Worm (Caenorhabditis elegans) whole organism, L4 larva: ENCODE results near the gene chat-1.

Experiments used
- F26F4.8 ChIP-seq: fragments of 200-800 bp; sonication (Bioruptor generic); conservative IDR thresholded peaks from 2 replicates; pipeline ENCODE4 v1.3.6; 2022; ENCODE audit warnings: missing genetic modification characterization, missing compliant biosample characterization
- F37D6.2 ChIP-seq: sonication (generic microtip); optimal IDR thresholded peaks from 2 replicates; lab custom pipeline; 2016; ENCODE audit warnings: mild to moderate bottlenecking, missing genetic modification characterization, missing compliant biosample characterization
- F49E8.2 ChIP-seq: sonication (generic microtip); optimal IDR thresholded peaks from 2 replicates; lab custom pipeline; 2016; ENCODE audit warnings: missing compliant biosample characterization, mild to moderate bottlenecking, missing genetic modification characterization, borderline replicate concordance
- R02D3.7 ChIP-seq: fragments of 150-350 bp; sonication (generic microtip); optimal IDR thresholded peaks from 3 replicates; lab custom pipeline; 2014; ENCODE audit warnings: missing biosample characterization, missing genetic modification characterization
- Y75B8A.6 ChIP-seq: fragments of 200-800 bp; sonication (Bioruptor generic); IDR thresholded peaks from 2 replicates; pipeline ENCODE4 v1.3.6; 2022; ENCODE audit warnings: missing genetic modification reagents, missing genetic modification characterization, missing compliant biosample characterization
- ZK546.5 ChIP-seq, 2 experiments: sonication (generic microtip); optimal IDR thresholded peaks; 2 replicates each; lab custom pipeline; 2017; ENCODE audit warnings: missing biosample characterization in 2 of 2, missing genetic modification characterization in 2 of 2
- ama-1 ChIP-seq: fragments of 150-350 bp; optimal IDR thresholded peaks from 2 replicates; lab custom pipeline; 2014; ENCODE audit warnings: inconsistent platforms, mixed read lengths
- arid-1 ChIP-seq: fragments of 200-800 bp; sonication (Bioruptor generic); conservative IDR thresholded peaks from 2 replicates; pipeline ENCODE4 v1.3.6; 2022; ENCODE audit warnings: missing genetic modification reagents, missing genetic modification characterization, missing compliant biosample characterization
- attf-4 ChIP-seq: sonication (generic microtip); optimal IDR thresholded peaks from 3 replicates; lab custom pipeline; 2017; ENCODE audit warnings: missing biosample characterization, missing genetic modification characterization
- ceh-28 ChIP-seq: fragments of 150-350 bp; optimal IDR thresholded peaks from 2 replicates; lab custom pipeline; 2014; ENCODE audit warnings: missing biosample characterization, missing genetic modification reagents, missing genetic modification characterization
- ceh-32 ChIP-seq: sonication (generic microtip); optimal IDR thresholded peaks from 2 replicates; lab custom pipeline; 2016; ENCODE audit warnings: mild to moderate bottlenecking, missing genetic modification characterization, missing compliant biosample characterization; ENCODE audit not compliant: poor library complexity
- ceh-62 ChIP-seq: sonication (generic microtip); optimal IDR thresholded peaks from 2 replicates; lab custom pipeline; 2017; ENCODE audit warnings: missing biosample characterization, missing genetic modification characterization
- cey-2 ChIP-seq: sonication (generic microtip); optimal IDR thresholded peaks from 3 replicates; lab custom pipeline; 2017; ENCODE audit warnings: missing genetic modification characterization, mild to moderate bottlenecking, missing compliant biosample characterization, antibody characterized with exemption, borderline replicate concordance; ENCODE audit not compliant: insufficient read depth
- ctbp-1 ChIP-seq: fragments of 200-800 bp; sonication (Bioruptor generic); IDR thresholded peaks from 2 replicates; pipeline ENCODE4 v1.3.6; 2022; ENCODE audit warnings: missing genetic modification reagents, missing genetic modification characterization, missing compliant biosample characterization
- daf-16 ChIP-seq, 3 experiments: sonication (generic microtip); optimal IDR thresholded peaks; 2 replicates each; lab custom pipeline; 2016 to 2017; ENCODE audit warnings: missing genetic modification characterization in 3 of 3, missing genetic modification reagents in 3 of 3, mild to moderate bottlenecking in 2 of 3, missing compliant biosample characterization in 2 of 3, missing biosample characterization in 1 of 3, moderate library complexity in 1 of 3
- daf-19 ChIP-seq: fragments of 200-800 bp; sonication (Bioruptor generic); conservative IDR thresholded peaks from 2 replicates; pipeline ENCODE4 v1.3.6; 2022; ENCODE audit warnings: missing genetic modification characterization, missing compliant biosample characterization
- dve-1 ChIP-seq: sonication (generic microtip); optimal IDR thresholded peaks from 2 replicates; lab custom pipeline; 2017; ENCODE audit warnings: antibody characterized with exemption, mild to moderate bottlenecking, missing genetic modification characterization, missing compliant biosample characterization; ENCODE audit not compliant: insufficient read depth
- fkh-10 ChIP-seq: fragments of 150-350 bp; optimal IDR thresholded peaks from 2 replicates; lab custom pipeline; 2014; ENCODE audit warnings: missing biosample characterization, missing genetic modification reagents, missing genetic modification characterization
- hif-1 ChIP-seq, 2 experiments: sonication (generic microtip); optimal IDR thresholded peaks; 2 replicates each; lab custom pipeline; 2016 to 2017; ENCODE audit warnings: missing compliant biosample characterization in 2 of 2, missing genetic modification characterization in 2 of 2, missing genetic modification reagents in 2 of 2, missing genotype in 2 of 2, mild to moderate bottlenecking in 1 of 2
- hmg-1.1 ChIP-seq: fragments of 200-800 bp; sonication (Bioruptor generic); IDR thresholded peaks from 2 replicates; pipeline ENCODE4 v1.3.6; 2022; ENCODE audit warnings: missing genetic modification reagents, missing genetic modification characterization, missing compliant biosample characterization
- lin-1 ChIP-seq: fragments of 200-800 bp; sonication (Bioruptor generic); IDR thresholded peaks from 2 replicates; pipeline ENCODE4 v1.3.6; 2022; ENCODE audit warnings: missing genetic modification reagents, missing genetic modification characterization, missing compliant biosample characterization
- lin-29 ChIP-seq: fragments of 200-800 bp; sonication (Bioruptor generic); IDR thresholded peaks from 2 replicates; pipeline ENCODE4 v1.3.6; 2022; ENCODE audit warnings: missing genetic modification reagents, missing genetic modification characterization, missing compliant biosample characterization
- lin-38 ChIP-seq: fragments of 200-800 bp; sonication (Bioruptor generic); IDR thresholded peaks from 2 replicates; pipeline ENCODE4 v1.3.6; 2022; ENCODE audit warnings: missing genetic modification reagents, missing genetic modification characterization, missing compliant biosample characterization
- lin-39 ChIP-seq: fragments of 150-350 bp; optimal IDR thresholded peaks from 2 replicates; lab custom pipeline; 2014; ENCODE audit warnings: missing biosample characterization, missing genetic modification reagents, missing genetic modification characterization
- lsy-2 ChIP-seq, 2 experiments: fragments of 150-350 bp in 1 of 2; sonication (generic microtip) in 1 of 2; optimal IDR thresholded peaks; 2 replicates each; lab custom pipeline; 2014 to 2017; ENCODE audit warnings: missing biosample characterization in 2 of 2, missing genetic modification characterization in 2 of 2
- mdl-1 ChIP-seq, 2 experiments: fragments of 150-350 bp in 1 of 2; sonication (generic microtip) in 1 of 2; optimal IDR thresholded peaks; 2 replicates each; lab custom pipeline; 2014 to 2017; ENCODE audit warnings: missing biosample characterization in 2 of 2, missing genetic modification characterization in 2 of 2
- mep-1 ChIP-seq: fragments of 150-350 bp; sonication (generic microtip); optimal IDR thresholded peaks from 3 replicates; lab custom pipeline; 2014; ENCODE audit warnings: missing biosample characterization, missing genetic modification characterization
- mxl-2 ChIP-seq: fragments of 200-800 bp; sonication (Bioruptor generic); conservative IDR thresholded peaks from 2 replicates; pipeline ENCODE4 v1.3.6; 2022; ENCODE audit warnings: missing genetic modification reagents, missing genetic modification characterization, missing compliant biosample characterization
- mxl-3 ChIP-seq: fragments of 200-800 bp; sonication (Bioruptor generic); optimal IDR thresholded peaks from 2 replicates; lab custom pipeline; 2018; ENCODE audit warnings: mild to moderate bottlenecking, missing genetic modification characterization, missing compliant biosample characterization
- nhr-10 ChIP-seq: fragments of 150-350 bp; optimal IDR thresholded peaks from 2 replicates; lab custom pipeline; 2014; ENCODE audit warnings: missing biosample characterization, missing genetic modification characterization
- nhr-111 ChIP-seq: fragments of 200-800 bp; sonication (Bioruptor generic); optimal IDR thresholded peaks from 2 replicates; lab custom pipeline; 2018; ENCODE audit warnings: mild to moderate bottlenecking, missing genetic modification characterization, missing compliant biosample characterization
- nhr-25 ChIP-seq: sonication (generic microtip); optimal IDR thresholded peaks from 2 replicates; lab custom pipeline; 2017; ENCODE audit warnings: missing genetic modification characterization, mild to moderate bottlenecking, missing compliant biosample characterization, antibody characterized with exemption, moderate library complexity, borderline replicate concordance; ENCODE audit not compliant: insufficient read depth
- nhr-28 ChIP-seq: fragments of 150-350 bp; optimal IDR thresholded peaks from 2 replicates; lab custom pipeline; 2014; ENCODE audit warnings: missing biosample characterization, missing genetic modification characterization
- nhr-48 ChIP-seq: sonication (generic microtip); optimal IDR thresholded peaks from 2 replicates; lab custom pipeline; 2016; ENCODE audit warnings: mild to moderate bottlenecking, missing genetic modification characterization, missing compliant biosample characterization
- pha-4 ChIP-seq, 2 experiments: fragments of 150-350 bp in 1 of 2; fragments of 200-800 bp in 1 of 2; sonication (Bioruptor generic) in 1 of 2; IDR thresholded peaks in 1 of 2; optimal IDR thresholded peaks in 1 of 2; 2 replicates each; pipeline versions ENCODE4 v1.3.6 to Lab custom; 2014 to 2022; ENCODE audit warnings: missing genetic modification characterization in 2 of 2, missing genetic modification reagents in 2 of 2, missing biosample characterization in 1 of 2, missing compliant biosample characterization in 1 of 2
- php-3 ChIP-seq: fragments of 200-800 bp; sonication (Bioruptor generic); IDR thresholded peaks from 2 replicates; pipeline ENCODE4 v1.3.6; 2022; ENCODE audit warnings: missing genetic modification reagents, missing genetic modification characterization, missing compliant biosample characterization
- sdz-12 ChIP-seq: fragments of 200-800 bp; sonication (Bioruptor generic); optimal IDR thresholded peaks from 2 replicates; lab custom pipeline; 2018; ENCODE audit warnings: mild to moderate bottlenecking, missing genetic modification characterization, missing compliant biosample characterization
- snpc-4 ChIP-seq: fragments of 150-350 bp; optimal IDR thresholded peaks from 2 replicates; lab custom pipeline; 2014; ENCODE audit warnings: missing biosample characterization, missing genetic modification characterization
- unc-62 ChIP-seq, 3 experiments: fragments of 150-350 bp in 1 of 3; sonication (generic microtip); optimal IDR thresholded peaks in 2 of 3; peaks in 1 of 3; 1 replicate in 1 of 3; 2 replicates in 2 of 3; lab custom pipeline; 2014 to 2017; ENCODE audit warnings: missing biosample characterization in 3 of 3, missing genetic modification characterization in 3 of 3, missing genetic modification reagents in 3 of 3, missing genotype in 1 of 3
- zfp-2 ChIP-seq: sonication (generic microtip); optimal IDR thresholded peaks from 2 replicates; lab custom pipeline; 2016; ENCODE audit warnings: mild to moderate bottlenecking, missing genetic modification characterization, missing compliant biosample characterization
- zip-2 ChIP-seq: fragments of 150-350 bp; optimal IDR thresholded peaks from 2 replicates; lab custom pipeline; 2014; ENCODE audit warnings: missing biosample characterization, missing genetic modification characterization
- ztf-11 ChIP-seq: fragments of 150-350 bp; optimal IDR thresholded peaks from 2 replicates; lab custom pipeline; 2014; ENCODE audit warnings: missing biosample characterization, missing genetic modification characterization
- ztf-7 ChIP-seq: fragments of 150-350 bp; optimal IDR thresholded peaks from 2 replicates; lab custom pipeline; 2014; ENCODE audit warnings: missing biosample characterization, missing genetic modification characterization

The chat-1 gene

DNA sequence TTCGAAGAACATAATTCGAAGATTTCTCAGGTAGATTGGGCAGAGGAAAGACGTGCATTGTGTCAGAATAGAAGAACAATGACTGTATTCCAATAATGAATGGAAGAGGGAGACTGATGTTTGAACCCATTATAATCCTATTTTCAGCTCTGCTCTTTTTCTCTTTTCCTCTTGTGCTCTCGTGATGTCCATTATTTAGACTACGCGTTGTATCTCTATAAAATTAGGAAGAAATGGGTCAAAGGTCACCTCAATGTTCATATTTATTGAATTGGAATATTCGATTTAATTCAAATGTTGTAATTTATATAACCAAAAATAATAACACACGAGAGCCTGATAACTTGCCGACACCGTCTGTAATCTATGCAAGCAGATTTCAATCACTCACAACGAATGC lies 7.9 kb upstream of the chat-1 start, which contains the start of gene fbxb-74:
TSS of gene fbxb-74 (minus strand) at position 101 of the 400 bp plus-strand sequence.
- TF ChIP-seq daf-19 (GFP tag; lab: Robert Waterston, UW) (no peak), hmg-1.1 (GFP tag; lab: Robert Waterston, UW) (no peak)
- TF ChIP-seq, all 104 proteins: peak for 0

DNA sequence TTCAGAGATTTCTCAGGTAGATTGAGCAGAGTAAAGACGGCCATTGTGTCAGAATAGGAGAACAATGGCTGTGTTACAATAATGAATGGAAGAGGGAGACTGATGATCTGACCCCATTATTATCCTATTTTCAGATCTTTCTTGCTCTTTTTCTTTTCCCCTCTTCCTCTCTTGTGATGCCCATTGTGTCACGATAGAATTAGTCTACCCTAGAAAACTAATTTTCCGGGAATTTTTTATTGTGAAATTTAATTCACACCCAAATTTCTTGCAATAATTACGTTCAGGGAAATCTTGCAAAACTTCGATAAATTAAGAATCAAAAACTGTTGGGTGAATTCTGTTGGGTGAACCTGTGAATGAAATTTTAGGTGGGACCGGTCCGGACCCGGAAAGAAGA lies 6.1 kb upstream of the chat-1 start, which contains the start of gene fbxb-75:
TSS of gene fbxb-75 (minus strand) at position 101 of the 400 bp plus-strand sequence.
- TF ChIP-seq mep-1 (no peak), nhr-10 (no peak), nhr-25 (no peak), nhr-111 (GFP tag; lab: Kevin White, UChicago) (no peak), ctbp-1 (GFP tag; lab: Robert Waterston, UW) (no peak), cey-2 (tag; lab: Kevin White, UChicago) (no peak), attf-4 (tag; lab: Kevin White, UChicago) (no peak), ceh-32 (tag; lab: Kevin White, UChicago) (no peak), zip-2 (tag; lab: Kevin White, UChicago) (no peak)

DNA sequence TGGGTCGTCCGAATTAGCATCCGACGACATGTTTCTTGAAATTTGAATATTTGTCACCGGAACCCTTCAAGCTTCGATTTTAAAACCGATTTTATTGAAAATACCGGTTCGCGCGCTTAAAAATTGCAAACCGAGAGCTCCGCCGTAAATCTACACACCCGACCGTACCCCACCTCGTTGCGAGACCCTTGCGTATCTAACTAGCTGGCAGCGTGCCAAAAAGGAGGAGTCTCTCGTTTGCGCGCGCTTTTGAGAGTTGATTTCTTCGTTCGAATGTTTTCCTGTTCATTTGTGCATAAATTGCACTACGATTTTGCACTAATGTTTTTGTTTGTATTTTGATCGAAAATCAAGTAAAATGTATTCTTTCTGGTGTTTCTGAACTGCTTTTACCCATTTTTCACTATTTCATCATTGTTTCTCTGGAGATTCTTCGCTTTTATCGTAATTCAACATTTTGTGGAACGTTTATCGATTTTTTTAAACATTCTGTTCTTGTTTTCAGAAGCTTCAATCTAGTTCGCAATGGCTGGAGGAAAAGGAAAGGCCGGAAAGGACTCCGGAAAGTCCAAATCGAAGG lies 1.3 kb upstream of the chat-1 start, which contains the start of the genes wapl-1 and htz-1:
TSS of gene wapl-1 (minus strand) at position 30 of the 580 bp plus-strand sequence.
TSS of gene htz-1 (plus strand) at position 506 of the 580 bp plus-strand sequence.
- TF ChIP-seq mxl-3 (GFP tag; lab: Kevin White, UChicago) (peak; percentile 78), mdl-1 (tag; optimal IDR thresholded peaks at IDR 0.05; lab: Kevin White, UChicago) (peak in 1 of 2 experiments; percentile 81), fkh-10 (peak; percentile 96), lin-38 (GFP tag; lab: Robert Waterston, UW) (peak; percentile 91), zfp-2 (tag; lab: Kevin White, UChicago) (peak; percentile 97), php-3 (GFP tag; lab: Robert Waterston, UW) (no peak; the same call in 1 of the 2 replicates), daf-16 (GFP tag; optimal IDR thresholded peaks at IDR 0.05; lab: Kevin White, UChicago) (peak in 1 of 2 experiments; percentile 72), daf-16 (tag; optimal IDR thresholded peaks at IDR 0.05; lab: Kevin White, UChicago) (peak; percentile 74), dve-1 (peak; percentile 98), F37D6.2 (peak; percentile 85), lin-1 (peak; percentile 48; the same call in 1 of the 2 replicates), cey-2 (tag; lab: Kevin White, UChicago) (no peak), nhr-48 (tag; lab: Kevin White, UChicago) (peak; percentile 78), ama-1 (lab: Kevin White, UChicago) (peak; percentile 88), ceh-28 (tag; lab: Kevin White, UChicago) (peak; percentile 18), lsy-2 (tag; optimal IDR thresholded peaks at IDR 0.05; lab: Kevin White, UChicago) (peak; percentile 98 to 99), Y75B8A.6 (0 out of 2 replicates have a peak, but pooled peaks have one; percentile 35), arid-1 (GFP tag; lab: Robert Waterston, UW) (peak; percentile 87), nhr-28 (peak; percentile 80), F49E8.2 (tag; lab: Kevin White, UChicago) (peak; percentile 38), ztf-7 (tag; lab: Kevin White, UChicago) (no peak), lin-39 (tag; lab: Kevin White, UChicago) (no peak), pha-4 (GFP tag; IDR thresholded peaks at IDR 0.05; lab: Robert Waterston, UW) (peak; percentile 88; the same call in 1 of the 2 replicates), pha-4 (tag; optimal IDR thresholded peaks at IDR 0.05; lab: Kevin White, UChicago) (peak; percentile 46), ztf-11 (no peak), lin-29 (peak; percentile 71), sdz-12 (GFP tag; lab: Kevin White, UChicago) (no peak), ZK546.5 (tag; optimal IDR thresholded peaks at IDR 0.05; lab: Kevin White, UChicago) (peak; percentile 76 to 97), snpc-4 (tag; lab: Kevin White, UChicago) (no peak), hif-1 (tag; optimal IDR thresholded peaks at IDR 0.05; lab: Kevin White, UChicago) (peak; percentile 38 to 91), ceh-62 (tag; lab: Kevin White, UChicago) (no peak), unc-62 (GFP tag; optimal IDR thresholded peaks at IDR 0.05 in 1 of 2; lab: Kevin White, UChicago) (peak in 1 of 2 experiments; percentile 99), unc-62 (tag; optimal IDR thresholded peaks at IDR 0.05; lab: Kevin White, UChicago) (no peak), R02D3.7 (tag; lab: Kevin White, UChicago) (peak; percentile 93), mxl-2 (GFP tag; lab: Robert Waterston, UW) (0 out of 2 replicates have a peak, but pooled peaks have one; percentile 13), nhr-25 (peak; percentile 88), F26F4.8 (GFP tag; lab: Robert Waterston, UW) (no peak)
